Worm (Caenorhabditis elegans) whole organism, young adult: ENCODE measurements around the gene cyp-33A1.

ENCODE experiments used
- C17E4.6 ChIP-seq: fragments of 200-800 bp; sonication (Bioruptor generic); IDR thresholded peaks from 2 replicates; pipeline ENCODE4 v1.3.6; 2022; ENCODE audit warnings: missing genetic modification reagents, missing genetic modification characterization, missing compliant biosample characterization
- F52B5.7 ChIP-seq: sonication (generic microtip); optimal IDR thresholded peaks from 2 replicates; lab custom pipeline; 2016; ENCODE audit warnings: mild to moderate bottlenecking, missing genetic modification characterization, missing compliant biosample characterization
- F57C9.4 ChIP-seq: sonication (generic microtip); optimal IDR thresholded peaks from 2 replicates; lab custom pipeline; 2017; ENCODE audit warnings: mild to moderate bottlenecking, missing genetic modification characterization, missing compliant biosample characterization
- T07F8.4 ChIP-seq: sonication (generic microtip); optimal IDR thresholded peaks from 2 replicates; lab custom pipeline; 2016; ENCODE audit warnings: mild to moderate bottlenecking, missing genetic modification characterization, moderate library complexity, missing compliant biosample characterization
- T26A5.8 ChIP-seq: sonication (generic microtip); optimal IDR thresholded peaks from 2 replicates; lab custom pipeline; 2016; ENCODE audit warnings: missing genetic modification characterization, missing compliant biosample characterization
- Y53F4B.3 ChIP-seq: fragments of 200-800 bp; sonication (Bioruptor generic); IDR thresholded peaks from 2 replicates; pipeline ENCODE4 v1.3.6; 2022; ENCODE audit warnings: missing genetic modification reagents, missing genetic modification characterization, missing compliant biosample characterization
- Y53G8AR.9 ChIP-seq: fragments of 200-800 bp; sonication (Bioruptor generic); conservative IDR thresholded peaks from 2 replicates; pipeline ENCODE4 v1.3.6; 2022; ENCODE audit warnings: missing genetic modification reagents, missing genetic modification characterization, missing compliant biosample characterization
- Y79H2A.3 ChIP-seq: fragments of 200-800 bp; sonication (Bioruptor generic); conservative IDR thresholded peaks from 2 replicates; pipeline ENCODE4 v1.3.6; 2022; ENCODE audit warnings: missing genetic modification reagents, missing genetic modification characterization, missing compliant biosample characterization
- ZK185.1 ChIP-seq: sonication (generic microtip); optimal IDR thresholded peaks from 2 replicates; lab custom pipeline; 2016; ENCODE audit warnings: mild to moderate bottlenecking, missing genetic modification characterization, missing compliant biosample characterization; ENCODE audit not compliant: poor library complexity, severe bottlenecking
- akir-1 ChIP-seq: fragments of 200-800 bp; sonication (Bioruptor generic); optimal IDR thresholded peaks from 2 replicates; lab custom pipeline; 2018; ENCODE audit warnings: mild to moderate bottlenecking, missing genetic modification characterization, moderate library complexity, missing compliant biosample characterization
- attf-3 ChIP-seq: fragments of 200-800 bp; sonication (Bioruptor generic); conservative IDR thresholded peaks from 2 replicates; pipeline ENCODE4 v1.3.6; 2022; ENCODE audit warnings: missing genetic modification reagents, missing genetic modification characterization, missing compliant biosample characterization
- cebp-1 ChIP-seq, 2 experiments: fragments of 200-800 bp in 1 of 2; sonication (Bioruptor generic) in 1 of 2; sonication (generic microtip) in 1 of 2; IDR thresholded peaks in 1 of 2; optimal IDR thresholded peaks in 1 of 2; 2 replicates each; pipeline versions ENCODE4 v1.3.6 to Lab custom; 2017 to 2022; ENCODE audit warnings: missing compliant biosample characterization in 2 of 2, missing genetic modification characterization in 2 of 2, mild to moderate bottlenecking in 1 of 2, missing genetic modification reagents in 1 of 2, moderate library complexity in 1 of 2
- cebp-2 ChIP-seq: fragments of 200-800 bp; sonication (Bioruptor generic); IDR thresholded peaks from 2 replicates; pipeline ENCODE4 v1.3.6; 2022; ENCODE audit warnings: missing genetic modification characterization, missing compliant biosample characterization
- ceh-100 ChIP-seq: fragments of 200-800 bp; sonication (Bioruptor generic); IDR thresholded peaks from 2 replicates; pipeline ENCODE4 v1.3.6; 2022; ENCODE audit warnings: missing genetic modification reagents, missing genetic modification characterization, missing compliant biosample characterization
- chd-7 ChIP-seq: sonication (generic microtip); optimal IDR thresholded peaks from 2 replicates; lab custom pipeline; 2016; ENCODE audit warnings: mild to moderate bottlenecking, missing genetic modification characterization, moderate library complexity, missing compliant biosample characterization
- ekl-4 ChIP-seq: fragments of 200-800 bp; sonication (Bioruptor generic); IDR thresholded peaks from 2 replicates; pipeline ENCODE4 v1.3.6; 2022; ENCODE audit warnings: missing genetic modification reagents, missing genetic modification characterization, missing compliant biosample characterization
- ets-4 ChIP-seq: fragments of 200-800 bp; sonication (Bioruptor generic); optimal IDR thresholded peaks from 2 replicates; lab custom pipeline; 2018; ENCODE audit warnings: mild to moderate bottlenecking, missing genetic modification characterization, missing compliant biosample characterization
- hlh-26 ChIP-seq: fragments of 200-800 bp; sonication (Bioruptor generic); conservative IDR thresholded peaks from 2 replicates; pipeline ENCODE4 v1.3.6; 2022; ENCODE audit warnings: missing genetic modification reagents, missing genetic modification characterization, missing compliant biosample characterization
- hmg-1.2 ChIP-seq: fragments of 200-800 bp; sonication (Bioruptor generic); IDR thresholded peaks from 2 replicates; pipeline ENCODE4 v1.3.6; 2022; ENCODE audit warnings: missing genetic modification reagents, missing genetic modification characterization, missing compliant biosample characterization
- let-526 ChIP-seq: fragments of 200-800 bp; sonication (Bioruptor generic); IDR thresholded peaks from 2 replicates; pipeline ENCODE4 v1.3.6; 2022; ENCODE audit warnings: missing genetic modification reagents, missing genetic modification characterization, missing compliant biosample characterization
- lin-26 ChIP-seq: fragments of 200-800 bp; sonication (Bioruptor generic); IDR thresholded peaks from 2 replicates; pipeline ENCODE4 v1.3.6; 2022; ENCODE audit warnings: missing genetic modification reagents, missing genetic modification characterization, missing compliant biosample characterization
- lin-54 ChIP-seq: fragments of 200-800 bp; sonication (Bioruptor generic); optimal IDR thresholded peaks from 2 replicates; lab custom pipeline; 2018; ENCODE audit warnings: mild to moderate bottlenecking, missing genetic modification characterization, missing compliant biosample characterization
- madf-10 ChIP-seq: sonication (generic microtip); optimal IDR thresholded peaks from 2 replicates; lab custom pipeline; 2016; ENCODE audit warnings: mild to moderate bottlenecking, missing genetic modification characterization, missing compliant biosample characterization
- mes-4 ChIP-seq: sonication (generic microtip); optimal IDR thresholded peaks from 2 replicates; lab custom pipeline; 2016; ENCODE audit warnings: missing genotype, missing genetic modification characterization, missing compliant biosample characterization
- nhr-120 ChIP-seq: fragments of 200-800 bp; sonication (Bioruptor generic); IDR thresholded peaks from 2 replicates; pipeline ENCODE4 v1.3.6; 2022; ENCODE audit warnings: missing genetic modification characterization, missing compliant biosample characterization
- nhr-27 ChIP-seq: fragments of 200-800 bp; sonication (Bioruptor generic); optimal IDR thresholded peaks from 2 replicates; lab custom pipeline; 2018; ENCODE audit warnings: mild to moderate bottlenecking, missing genetic modification characterization, moderate library complexity, missing compliant biosample characterization
- nhr-90 ChIP-seq: sonication (generic microtip); optimal IDR thresholded peaks from 2 replicates; lab custom pipeline; 2016; ENCODE audit warnings: missing genotype, mild to moderate bottlenecking, missing genetic modification characterization, missing compliant biosample characterization
- rcor-1 ChIP-seq: fragments of 200-800 bp; sonication (Bioruptor generic); IDR thresholded peaks from 2 replicates; pipeline ENCODE4 v1.3.6; 2022; ENCODE audit warnings: missing genetic modification reagents, missing genetic modification characterization, missing compliant biosample characterization
- rpc-1 ChIP-seq, 2 experiments: fragments of 150-350 bp in 1 of 2; sonication (generic microtip) in 1 of 2; optimal IDR thresholded peaks; 2 replicates each; lab custom pipeline; 2014 to 2018; ENCODE audit warnings: missing biosample characterization in 1 of 2, missing genetic modification characterization in 1 of 2, missing genetic modification reagents in 1 of 2, missing genotype in 1 of 2
- sea-2 ChIP-seq: fragments of 200-800 bp; sonication (Bioruptor generic); IDR thresholded peaks from 2 replicates; pipeline ENCODE4 v1.3.6; 2022; ENCODE audit warnings: missing genetic modification characterization, missing compliant biosample characterization
- snpc-1.3 ChIP-seq: sonication (generic microtip); optimal IDR thresholded peaks from 2 replicates; lab custom pipeline; 2017; ENCODE audit warnings: missing genetic modification characterization, mild to moderate bottlenecking, missing compliant biosample characterization, antibody characterized with exemption, moderate library complexity, missing genotype, missing genetic modification reagents; ENCODE audit not compliant: insufficient read depth
- somi-1 ChIP-seq: fragments of 200-800 bp; sonication (Bioruptor generic); optimal IDR thresholded peaks from 2 replicates; lab custom pipeline; 2018; ENCODE audit warnings: mild to moderate bottlenecking, missing genetic modification characterization, missing compliant biosample characterization
- unc-130 ChIP-seq: sonication (generic microtip); optimal IDR thresholded peaks from 2 replicates; lab custom pipeline; 2016; ENCODE audit warnings: missing genetic modification reagents, missing genetic modification characterization, missing compliant biosample characterization
- zfh-2 ChIP-seq: fragments of 200-800 bp; sonication (Bioruptor generic); conservative IDR thresholded peaks from 2 replicates; pipeline ENCODE4 v1.3.6; 2022; ENCODE audit warnings: missing genetic modification reagents, missing genetic modification characterization, missing compliant biosample characterization
- ztf-25 ChIP-seq: fragments of 200-800 bp; sonication (Bioruptor generic); IDR thresholded peaks from 2 replicates; pipeline ENCODE4 v1.3.6; 2022; ENCODE audit warnings: missing genetic modification reagents, missing genetic modification characterization, missing compliant biosample characterization
- ztf-26 ChIP-seq: sonication (generic microtip); optimal IDR thresholded peaks from 2 replicates; lab custom pipeline; 2017; ENCODE audit warnings: missing genetic modification characterization, missing compliant biosample characterization
- ztf-3 ChIP-seq: fragments of 200-800 bp; sonication (Bioruptor generic); optimal IDR thresholded peaks from 2 replicates; lab custom pipeline; 2018; ENCODE audit warnings: mild to moderate bottlenecking, missing genetic modification characterization, missing compliant biosample characterization

The cyp-33A1 gene

ce11 chrV:7643416-7643815 is 37.8 kb downstream of the cyp-33A1 start, which contains the start of gene F07C4.11:
F07C4.11 (minus strand) TSS chrV:7643516.
- TF ChIP-seq ZK185.1 (tag; lab: Kevin White, UChicago) (no peak), lin-54 (GFP tag; lab: Kevin White, UChicago) (no peak), rcor-1 (no peak), rpc-1 (optimal IDR thresholded peaks at IDR 0.05; lab: Kevin White, UChicago) (no peak), rpc-1 (tag; optimal IDR thresholded peaks at IDR 0.05; lab: Kevin White, UChicago) (no peak), mes-4 (tag; lab: Kevin White, UChicago) (no peak), hlh-26 (GFP tag; lab: Robert Waterston, UW) (no peak), ztf-26 (tag; lab: Kevin White, UChicago) (no peak), somi-1 (GFP tag; lab: Kevin White, UChicago) (no peak), nhr-120 (GFP tag; lab: Robert Waterston, UW) (no peak), F57C9.4 (tag; lab: Kevin White, UChicago) (no peak), ets-4 (no peak), snpc-1.3 (tag; lab: Kevin White, UChicago) (no peak), nhr-27 (no peak), chd-7 (tag; lab: Kevin White, UChicago) (no peak), C17E4.6 (GFP tag; lab: Robert Waterston, UW) (no peak), let-526 (GFP tag; lab: Robert Waterston, UW) (no peak), ztf-25 (no peak), Y79H2A.3 (GFP tag; lab: Robert Waterston, UW) (no peak), T26A5.8 (no peak), sea-2 (no peak)

ce11 chrV:7641718-7642117 is 39.5 kb downstream of the cyp-33A1 start:
- no peak for TF ChIP-seq hmg-1.2 (GFP tag; lab: Robert Waterston, UW)
- TF ChIP-seq let-526 (GFP tag; lab: Robert Waterston, UW), result no peak
- no peak for TF ChIP-seq zfh-2 (GFP tag; lab: Robert Waterston, UW)
- TF ChIP-seq nhr-90, result no peak
- no peak for TF ChIP-seq F52B5.7 (tag; lab: Kevin White, UChicago)
- TF ChIP-seq madf-10 (tag; lab: Kevin White, UChicago), result no peak
- no peak for TF ChIP-seq ceh-100 (GFP tag; lab: Robert Waterston, UW)
- no peak for TF ChIP-seq unc-130 (GFP tag; lab: Kevin White, UChicago)
- no peak for TF ChIP-seq T07F8.4
- no peak for TF ChIP-seq akir-1 (GFP tag; lab: Kevin White, UChicago)
- TF ChIP-seq ztf-3 (GFP tag; lab: Kevin White, UChicago), result no peak
- no peak for TF ChIP-seq rpc-1 (optimal IDR thresholded peaks at IDR 0.05; lab: Kevin White, UChicago)
- TF ChIP-seq rpc-1 (tag; optimal IDR thresholded peaks at IDR 0.05; lab: Kevin White, UChicago), result no peak
- TF ChIP-seq Y79H2A.3 (GFP tag; lab: Robert Waterston, UW), result no peak
- no peak for TF ChIP-seq ekl-4
- TF ChIP-seq cebp-1 (GFP tag; IDR thresholded peaks at IDR 0.05; lab: Robert Waterston, UW), result no peak
- TF ChIP-seq cebp-1 (tag; optimal IDR thresholded peaks at IDR 0.05; lab: Kevin White, UChicago), result no peak
- TF ChIP-seq Y53F4B.3, result no peak

- no peak for TF ChIP-seq Y53G8AR.9 (GFP tag; lab: Robert Waterston, UW)
- no peak for TF ChIP-seq cebp-2 (GFP tag; lab: Robert Waterston, UW)
- no peak for TF ChIP-seq ztf-3 (GFP tag; lab: Kevin White, UChicago)
- TF ChIP-seq C17E4.6 (GFP tag; lab: Robert Waterston, UW), result no peak
- no peak for TF ChIP-seq lin-26 (GFP tag; lab: Robert Waterston, UW)
- no peak for TF ChIP-seq attf-3 (GFP tag; lab: Robert Waterston, UW)
Measured at ce11 chrV:7639787-7640186, 41.5 kb downstream of the cyp-33A1 start, which contains the start of gene F07C4.10. F07C4.10 (minus strand) TSS chrV:7639887.
